Worm (Caenorhabditis elegans) whole organism, L2 larva: ENCODE results near the gene ZC443.3.

ENCODE experiments used
- C34F6.9 ChIP-seq: fragments of 150-350 bp; optimal IDR thresholded peaks from 2 replicates; lab custom pipeline; 2014; ENCODE audit warnings: missing biosample characterization, missing genetic modification characterization
- F13H6.1 ChIP-seq: sonication (generic microtip); optimal IDR thresholded peaks from 2 replicates; lab custom pipeline; 2016; ENCODE audit warnings: missing genetic modification characterization, missing compliant biosample characterization
- Y55F3AM.14 ChIP-seq: fragments of 200-800 bp; sonication (Bioruptor generic); optimal IDR thresholded peaks from 2 replicates; lab custom pipeline; 2018; ENCODE audit warnings: mild to moderate bottlenecking, missing genetic modification characterization, missing compliant biosample characterization
- ZK546.5 ChIP-seq: sonication (generic microtip); optimal IDR thresholded peaks from 2 replicates; lab custom pipeline; 2017; ENCODE audit warnings: missing biosample characterization, missing genetic modification characterization
- alr-1 ChIP-seq: fragments of 150-350 bp; optimal IDR thresholded peaks from 2 replicates; lab custom pipeline; 2014; ENCODE audit warnings: missing biosample characterization, missing genetic modification characterization
- aly-2 ChIP-seq: fragments of 150-350 bp; optimal IDR thresholded peaks from 2 replicates; lab custom pipeline; 2014; ENCODE audit warnings: missing biosample characterization, missing genetic modification characterization
- ceh-16 ChIP-seq: fragments of 150-350 bp; optimal IDR thresholded peaks from 2 replicates; lab custom pipeline; 2014; ENCODE audit warnings: missing biosample characterization, missing genetic modification characterization
- ceh-82 ChIP-seq: fragments of 150-350 bp; optimal IDR thresholded peaks from 2 replicates; lab custom pipeline; 2014; ENCODE audit warnings: missing biosample characterization, missing genetic modification characterization
- crh-2 ChIP-seq: sonication (generic microtip); optimal IDR thresholded peaks from 2 replicates; lab custom pipeline; 2017; ENCODE audit warnings: missing biosample characterization, missing genetic modification characterization
- dmd-4 ChIP-seq: sonication (generic microtip); optimal IDR thresholded peaks from 2 replicates; lab custom pipeline; 2017; ENCODE audit warnings: missing biosample characterization, missing genetic modification characterization
- egl-27 ChIP-seq: sonication (generic microtip); optimal IDR thresholded peaks from 3 replicates; lab custom pipeline; 2017; ENCODE audit warnings: missing biosample characterization, missing genetic modification reagents, missing genetic modification characterization
- elt-1 ChIP-seq: fragments of 150-350 bp; optimal IDR thresholded peaks from 2 replicates; lab custom pipeline; 2014; ENCODE audit warnings: missing biosample characterization, missing genetic modification characterization
- elt-3 ChIP-seq: sonication (generic microtip); optimal IDR thresholded peaks from 2 replicates; lab custom pipeline; 2017; ENCODE audit warnings: missing biosample characterization, missing genetic modification characterization
- gmeb-1 ChIP-seq: fragments of 150-350 bp; optimal IDR thresholded peaks from 2 replicates; lab custom pipeline; 2014; ENCODE audit warnings: missing biosample characterization, missing genetic modification characterization
- lin-11 ChIP-seq: fragments of 150-350 bp; sonication (generic microtip); optimal IDR thresholded peaks from 2 replicates; lab custom pipeline; 2014; ENCODE audit warnings: missing biosample characterization, missing genetic modification characterization, inconsistent platforms, mixed read lengths
- lin-13 ChIP-seq: fragments of 150-350 bp; optimal IDR thresholded peaks from 2 replicates; lab custom pipeline; 2014; ENCODE audit warnings: missing biosample characterization, missing genetic modification reagents, missing genetic modification characterization
- lin-39 ChIP-seq: fragments of 150-350 bp; optimal IDR thresholded peaks from 2 replicates; lab custom pipeline; 2014; ENCODE audit warnings: missing biosample characterization, missing genetic modification reagents, missing genetic modification characterization
- lsy-2 ChIP-seq, 2 experiments: fragments of 150-350 bp in 1 of 2; sonication (generic microtip) in 1 of 2; optimal IDR thresholded peaks; 2 replicates each; lab custom pipeline; 2014 to 2017; ENCODE audit warnings: missing biosample characterization in 2 of 2, missing genetic modification characterization in 2 of 2
- mab-5 ChIP-seq: fragments of 150-350 bp; optimal IDR thresholded peaks from 2 replicates; lab custom pipeline; 2014; ENCODE audit warnings: missing biosample characterization, missing genetic modification characterization
- mbf-1 ChIP-seq: sonication (generic microtip); optimal IDR thresholded peaks from 2 replicates; lab custom pipeline; 2017; ENCODE audit warnings: missing biosample characterization, missing genetic modification characterization
- mdl-1 ChIP-seq, 2 experiments: fragments of 150-350 bp in 1 of 2; sonication (generic microtip) in 1 of 2; optimal IDR thresholded peaks; 2 replicates each; lab custom pipeline; 2017; ENCODE audit warnings: missing biosample characterization in 2 of 2, missing genetic modification characterization in 2 of 2
- nhr-11 ChIP-seq: fragments of 150-350 bp; optimal IDR thresholded peaks from 2 replicates; lab custom pipeline; 2014; ENCODE audit warnings: missing biosample characterization, missing genetic modification characterization
- nhr-12 ChIP-seq: fragments of 150-350 bp; optimal IDR thresholded peaks from 2 replicates; lab custom pipeline; 2014; ENCODE audit warnings: missing biosample characterization, missing genetic modification characterization
- nhr-129 ChIP-seq: fragments of 150-350 bp; optimal IDR thresholded peaks from 2 replicates; lab custom pipeline; 2014; ENCODE audit warnings: missing biosample characterization, missing genetic modification characterization
- nhr-6 ChIP-seq: fragments of 150-350 bp; optimal IDR thresholded peaks from 2 replicates; lab custom pipeline; 2014; ENCODE audit warnings: missing biosample characterization, missing genetic modification characterization
- nhr-77 ChIP-seq: fragments of 150-350 bp; optimal IDR thresholded peaks from 2 replicates; lab custom pipeline; 2014; ENCODE audit warnings: missing biosample characterization, missing genetic modification characterization
- peb-1 ChIP-seq: fragments of 150-350 bp; optimal IDR thresholded peaks from 2 replicates; lab custom pipeline; 2014; ENCODE audit warnings: missing biosample characterization, missing genetic modification characterization
- sem-4 ChIP-seq: fragments of 150-350 bp; optimal IDR thresholded peaks from 2 replicates; lab custom pipeline; 2014; ENCODE audit warnings: missing biosample characterization, missing genetic modification reagents, missing genetic modification characterization
- skn-1 ChIP-seq: sonication (generic microtip); optimal IDR thresholded peaks from 2 replicates; lab custom pipeline; 2017; ENCODE audit warnings: missing biosample characterization, missing genetic modification characterization
- sma-3 ChIP-seq: sonication (generic microtip); optimal IDR thresholded peaks from 2 replicates; lab custom pipeline; 2016; ENCODE audit warnings: missing genetic modification reagents, missing genetic modification characterization, missing compliant biosample characterization
- sma-9 ChIP-seq, 2 experiments: fragments of 150-350 bp in 1 of 2; sonication (generic microtip) in 1 of 2; optimal IDR thresholded peaks; 2 replicates each; lab custom pipeline; 2014 to 2016; ENCODE audit warnings: missing genetic modification characterization in 2 of 2, mild to moderate bottlenecking in 1 of 2, missing biosample characterization in 1 of 2, missing compliant biosample characterization in 1 of 2, missing genetic modification reagents in 1 of 2, moderate library complexity in 1 of 2
- snpc-4 ChIP-seq: fragments of 150-350 bp; optimal IDR thresholded peaks from 2 replicates; lab custom pipeline; 2014; ENCODE audit warnings: missing biosample characterization, missing genetic modification characterization
- unc-39 ChIP-seq: fragments of 150-350 bp; optimal IDR thresholded peaks from 2 replicates; lab custom pipeline; 2014; ENCODE audit warnings: missing biosample characterization, missing genetic modification characterization
- unc-55 ChIP-seq: fragments of 150-350 bp; sonication (generic microtip); optimal IDR thresholded peaks from 3 replicates; lab custom pipeline; 2014; ENCODE audit warnings: missing biosample characterization, missing genetic modification reagents, missing genetic modification characterization
- unc-62 ChIP-seq: fragments of 150-350 bp; optimal IDR thresholded peaks from 2 replicates; lab custom pipeline; 2014; ENCODE audit warnings: missing biosample characterization, missing genetic modification reagents, missing genetic modification characterization
- zag-1 ChIP-seq: fragments of 150-350 bp; optimal IDR thresholded peaks from 2 replicates; lab custom pipeline; 2014; ENCODE audit warnings: missing biosample characterization, missing genetic modification characterization
- ztf-1 ChIP-seq: fragments of 200-800 bp; sonication (Bioruptor generic); conservative IDR thresholded peaks from 2 replicates; pipeline ENCODE4 v1.3.6; 2022; ENCODE audit warnings: missing genetic modification characterization, missing compliant biosample characterization
- ztf-4 ChIP-seq: fragments of 150-350 bp; optimal IDR thresholded peaks from 2 replicates; lab custom pipeline; 2014; ENCODE audit warnings: missing biosample characterization, missing genetic modification characterization

The ZC443.3 gene

ce11 chrV:12818486-12818885, 4.6 kb upstream of the ZC443.3 start:
- TF ChIP-seq aly-2 (tag; lab: Kevin White, UChicago), result no peak
- no peak for TF ChIP-seq ceh-82 (tag; lab: Kevin White, UChicago)
- no peak for TF ChIP-seq peb-1 (tag; lab: Kevin White, UChicago)
- no peak for TF ChIP-seq unc-55
- no peak for TF ChIP-seq mdl-1 (tag; optimal IDR thresholded peaks at IDR 0.05; lab: Kevin White, UChicago)
- no peak for TF ChIP-seq Y55F3AM.14 (GFP tag; lab: Kevin White, UChicago)
- no peak for TF ChIP-seq crh-2 (tag; lab: Kevin White, UChicago)
- no peak for TF ChIP-seq ZK546.5 (tag; lab: Kevin White, UChicago)

ce11 chrV:12816672-12817071, 2.8 kb upstream of the ZC443.3 start:
- peak; percentile 10 for TF ChIP-seq ztf-4 (tag; lab: Kevin White, UChicago)
- peak; percentile 19 for TF ChIP-seq sem-4 (tag; lab: Kevin White, UChicago)
- TF ChIP-seq lin-13 (GFP tag; lab: Kevin White, UChicago), result no peak

ce11 chrV:12815386-12815785, 1.5 kb upstream of the ZC443.3 start:
- TF ChIP-seq nhr-11 (no peak), sma-3 (GFP tag; lab: Kevin White, UChicago) (no peak), sem-4 (tag; lab: Kevin White, UChicago) (no peak), lsy-2 (tag; optimal IDR thresholded peaks at IDR 0.05; lab: Kevin White, UChicago) (no peak), ztf-4 (tag; lab: Kevin White, UChicago) (no peak), snpc-4 (tag; lab: Kevin White, UChicago) (no peak), lin-11 (tag; lab: Kevin White, UChicago) (no peak), ztf-1 (no peak), C34F6.9 (tag; lab: Kevin White, UChicago) (no peak), nhr-77 (no peak), zag-1 (tag; lab: Kevin White, UChicago) (no peak), nhr-12 (no peak)

- TF ChIP-seq nhr-129 (peak; percentile 84), gmeb-1 (tag; lab: Kevin White, UChicago) (peak; percentile 12), ceh-16 (no peak), crh-2 (tag; lab: Kevin White, UChicago) (peak; percentile 7), nhr-6 (tag; lab: Kevin White, UChicago) (no peak), lin-39 (tag; lab: Kevin White, UChicago) (peak; percentile 32), F13H6.1 (tag; lab: Kevin White, UChicago) (peak; percentile 91), C34F6.9 (tag; lab: Kevin White, UChicago) (peak; percentile 88), mdl-1 (tag; optimal IDR thresholded peaks at IDR 0.05; lab: Kevin White, UChicago) (peak; percentile 14 to 65), sma-9 (GFP tag; optimal IDR thresholded peaks at IDR 0.05; lab: Kevin White, UChicago) (peak; percentile 87), sma-9 (tag; optimal IDR thresholded peaks at IDR 0.05; lab: Kevin White, UChicago) (no peak), lin-13 (GFP tag; lab: Kevin White, UChicago) (peak; percentile 40), mab-5 (tag; lab: Kevin White, UChicago) (peak; percentile 86), egl-27 (tag; lab: Kevin White, UChicago) (peak; percentile 64), elt-1 (tag; lab: Kevin White, UChicago) (no peak), unc-55 (peak; percentile 42), lsy-2 (tag; optimal IDR thresholded peaks at IDR 0.05; lab: Kevin White, UChicago) (peak in 1 of 2 experiments; percentile 79), mbf-1 (tag; lab: Kevin White, UChicago) (no peak), unc-62 (GFP tag; lab: Kevin White, UChicago) (no peak), lin-11 (tag; lab: Kevin White, UChicago) (peak; percentile 77), Y55F3AM.14 (GFP tag; lab: Kevin White, UChicago) (peak; percentile 69), dmd-4 (tag; lab: Kevin White, UChicago) (no peak), alr-1 (no peak), sem-4 (tag; lab: Kevin White, UChicago) (peak; percentile 60), snpc-4 (tag; lab: Kevin White, UChicago) (peak; percentile 55), skn-1 (tag; lab: Kevin White, UChicago) (no peak), elt-3 (tag; lab: Kevin White, UChicago) (no peak), ztf-4 (tag; lab: Kevin White, UChicago) (peak; percentile 63), unc-39 (peak; percentile 4), zag-1 (tag; lab: Kevin White, UChicago) (peak; percentile 40), ztf-1 (no peak)
These were observed 560 bp upstream of the ZC443.3 start for ce11 chrV:12814481-12814882.
